Fruit fly (Drosophila melanogaster) Kc167 (cell line): ENCODE results near the gene CG10035.

Experiments used
- Sin3A ChIP-seq: fragments of >200 bp; optimal IDR thresholded peaks from 2 replicates; lab custom pipeline; 2018; ENCODE audit warnings: missing external identifiers
- h ChIP-seq: fragments of >200 bp; optimal IDR thresholded peaks from 3 replicates; lab custom pipeline; 2018; ENCODE audit warnings: missing external identifiers
- psq ChIP-seq: fragments of >200 bp; optimal IDR thresholded peaks from 2 replicates; lab custom pipeline; 2017; ENCODE audit warnings: missing external identifiers

DNA sequence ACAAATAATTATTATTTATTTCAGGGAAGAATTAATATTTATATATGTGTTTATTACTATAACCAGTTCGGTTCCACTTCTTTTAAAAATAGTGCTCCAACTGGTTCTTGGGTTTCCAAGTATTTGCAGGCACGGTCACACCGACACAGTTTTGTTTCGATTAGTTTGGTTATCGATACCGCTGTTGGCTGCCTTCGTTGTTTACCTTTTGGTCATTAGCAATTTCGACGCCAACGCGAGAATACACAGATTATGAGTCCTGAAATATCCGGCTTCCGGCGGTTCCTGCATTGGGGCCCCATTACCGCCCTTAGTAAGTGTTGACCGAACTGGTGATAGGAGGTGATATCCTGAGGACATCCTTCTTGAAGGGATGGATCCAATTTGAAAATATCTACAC, 25.7 kb upstream of the CG10035 start, which contains the start of gene CG5196:
- TF ChIP-seq Sin3A (lab: Kevin White, UChicago) = no peak
- TF ChIP-seq psq (lab: Kevin White, UChicago) = no peak
- TF ChIP-seq h (lab: Kevin White, UChicago) = no peak
